Worm (Caenorhabditis elegans) whole organism, late embryonic: ENCODE data around the gene F44A6.4.

Experiments used
- ceh-30 ChIP-seq: fragments of 150-350 bp; optimal IDR thresholded peaks from 2 replicates; lab custom pipeline; 2014; ENCODE audit warnings: missing biosample characterization, missing genetic modification characterization
- fkh-10 ChIP-seq: fragments of 150-350 bp; optimal IDR thresholded peaks from 2 replicates; lab custom pipeline; 2014; ENCODE audit warnings: missing biosample characterization, missing genetic modification reagents, missing genetic modification characterization
- mec-3 ChIP-seq: sonication (generic microtip); optimal IDR thresholded peaks from 2 replicates; lab custom pipeline; 2016; ENCODE audit warnings: borderline replicate concordance, missing genetic modification characterization, missing compliant biosample characterization
- pha-4 ChIP-seq: fragments of 150-350 bp; optimal IDR thresholded peaks from 2 replicates; lab custom pipeline; 2018; ENCODE audit warnings: missing biosample characterization, missing genetic modification reagents, missing genetic modification characterization
- zip-5 ChIP-seq: sonication (generic microtip); optimal IDR thresholded peaks from 2 replicates; lab custom pipeline; 2016; ENCODE audit warnings: missing genetic modification characterization, missing compliant biosample characterization

ce11 chrX:10205321-10205720 lies 10.0 kb downstream of the F44A6.4 start, which contains the start of gene sex-1:
- TF ChIP-seq fkh-10 (GFP tag; lab: Kevin White, UChicago) (no peak), mec-3 (tag; lab: Kevin White, UChicago) (no peak), ceh-30 (tag; lab: Kevin White, UChicago) (no peak), pha-4 (tag; lab: Kevin White, UChicago) (no peak), zip-5 (tag; lab: Kevin White, UChicago) (no peak)
